Fruit fly (Drosophila melanogaster) whole organism, embryonic: ENCODE results near the gene CG45061.

Experiments
- Antp ChIP-seq: fragments of 200-800 bp; sonication (Bioruptor generic); optimal IDR thresholded peaks from 3 replicates; lab custom pipeline; 2016; ENCODE audit warnings: missing biosample characterization, missing genetic modification characterization
- Atf3 ChIP-seq: fragments of 200-800 bp; sonication (Bioruptor generic); optimal IDR thresholded peaks from 3 replicates; lab custom pipeline; 2016; ENCODE audit warnings: missing biosample characterization, missing genetic modification characterization
- Bteb2 ChIP-seq: fragments of 200-800 bp; sonication (Bioruptor generic); optimal IDR thresholded peaks from 2 replicates; lab custom pipeline; 2016; ENCODE audit warnings: missing biosample characterization, missing genetic modification characterization
- CG11085 ChIP-seq: fragments of 200-800 bp; sonication (Bioruptor generic); IDR thresholded peaks from 2 replicates; pipeline ENCODE4 v1.3.6; 2022; ENCODE audit warnings: missing biosample characterization, missing genetic modification characterization
- CG12299 ChIP-seq: fragments of 200-800 bp; sonication (Bioruptor generic); optimal IDR thresholded peaks from 2 replicates; lab custom pipeline; 2018; ENCODE audit warnings: missing biosample characterization, mild to moderate bottlenecking, missing genetic modification characterization
- CG13424 ChIP-seq: fragments of 200-800 bp; sonication (Bioruptor generic); optimal IDR thresholded peaks from 2 replicates; lab custom pipeline; 2019; ENCODE audit warnings: missing biosample characterization, mild to moderate bottlenecking, missing genetic modification characterization, moderate library complexity
- CG15479 ChIP-seq: fragments of 200-800 bp; sonication (Bioruptor generic); optimal IDR thresholded peaks from 3 replicates; lab custom pipeline; 2019; ENCODE audit warnings: missing biosample characterization, mild to moderate bottlenecking, missing genetic modification characterization, moderate library complexity
- CG17328 ChIP-seq: fragments of 200-800 bp; sonication (Bioruptor generic); IDR thresholded peaks from 2 replicates; pipeline ENCODE4 v1.3.6; 2022; ENCODE audit warnings: missing biosample characterization, missing genetic modification characterization
- CG18619 ChIP-seq: fragments of 200-800 bp; sonication (Bioruptor generic); optimal IDR thresholded peaks from 3 replicates; lab custom pipeline; 2017; ENCODE audit warnings: missing biosample characterization, mild to moderate bottlenecking, missing genetic modification characterization
- CG33213 ChIP-seq: fragments of 200-800 bp; sonication (Bioruptor generic); optimal IDR thresholded peaks from 3 replicates; lab custom pipeline; 2016; ENCODE audit warnings: missing biosample characterization, missing genetic modification characterization
- CG3995 ChIP-seq: fragments of 200-800 bp; sonication (Bioruptor generic); optimal IDR thresholded peaks from 3 replicates; lab custom pipeline; 2016; ENCODE audit warnings: missing biosample characterization, missing genetic modification characterization
- CG4282 ChIP-seq: fragments of 200-800 bp; sonication (Bioruptor generic); optimal IDR thresholded peaks from 2 replicates; lab custom pipeline; 2016; ENCODE audit warnings: missing biosample characterization, missing genetic modification characterization
- CG43689 ChIP-seq: fragments of 200-800 bp; sonication (Bioruptor generic); IDR thresholded peaks from 2 replicates; pipeline ENCODE4 v1.3.6; 2022; ENCODE audit warnings: missing biosample characterization, missing genetic modification characterization
- CG4424 ChIP-seq: fragments of 200-800 bp; sonication (Bioruptor generic); optimal IDR thresholded peaks from 3 replicates; lab custom pipeline; 2016; ENCODE audit warnings: missing biosample characterization, missing genetic modification characterization
- CG4730 ChIP-seq: fragments of 200-800 bp; sonication (Bioruptor generic); IDR thresholded peaks from 2 replicates; pipeline ENCODE4 v1.3.6; 2022; ENCODE audit warnings: missing biosample characterization, missing genetic modification characterization
- CG4854 ChIP-seq: fragments of 200-800 bp; sonication (Bioruptor generic); optimal IDR thresholded peaks from 2 replicates; lab custom pipeline; 2016; ENCODE audit warnings: missing biosample characterization, missing genetic modification characterization, inconsistent platforms
- CG5180 ChIP-seq: fragments of 200-800 bp; sonication (Bioruptor generic); optimal IDR thresholded peaks from 3 replicates; lab custom pipeline; 2017; ENCODE audit warnings: missing biosample characterization, missing genetic modification characterization, mild to moderate bottlenecking, moderate library complexity, missing genetic modification reagents
- CG7963 ChIP-seq: fragments of 200-800 bp; sonication (Bioruptor generic); IDR thresholded peaks from 3 replicates; pipeline ENCODE4 v1.3.6; 2022; ENCODE audit warnings: missing biosample characterization, missing genetic modification characterization; ENCODE audit not compliant: partially characterized antibody
- CG8765 ChIP-seq: fragments of 200-800 bp; sonication (Bioruptor generic); IDR thresholded peaks from 2 replicates; pipeline ENCODE4 v1.3.6; 2022; ENCODE audit warnings: missing biosample characterization, missing genetic modification characterization
- CG8924 ChIP-seq: fragments of 200-800 bp; optimal IDR thresholded peaks from 3 replicates; lab custom pipeline; 2019; ENCODE audit warnings: missing biosample characterization, mild to moderate bottlenecking, missing genetic modification characterization, moderate library complexity
- Camta ChIP-seq: fragments of 200-800 bp; sonication (Bioruptor generic); optimal IDR thresholded peaks from 2 replicates; lab custom pipeline; 2016; ENCODE audit warnings: missing biosample characterization, missing genetic modification characterization
- Doc3 ChIP-seq: fragments of 200-800 bp; sonication (Bioruptor generic); IDR thresholded peaks from 3 replicates; pipeline ENCODE4 v1.3.6; 2022; ENCODE audit warnings: missing biosample characterization, missing genetic modification characterization; ENCODE audit not compliant: partially characterized antibody
- Dp ChIP-seq: fragments of 200-800 bp; sonication (Bioruptor generic); optimal IDR thresholded peaks from 2 replicates; lab custom pipeline; 2018; ENCODE audit warnings: missing biosample characterization, mild to moderate bottlenecking, missing genetic modification characterization, moderate library complexity
- ERR ChIP-seq: fragments of 200-800 bp; sonication (Bioruptor generic); optimal IDR thresholded peaks from 2 replicates; lab custom pipeline; 2016; ENCODE audit warnings: missing biosample characterization, missing genetic modification characterization
- Ets65A ChIP-seq: fragments of 200-800 bp; sonication (Bioruptor generic); peaks from one replicate; lab custom pipeline; 2016; ENCODE audit warnings: missing biosample characterization, missing genetic modification characterization
- HLH4C ChIP-seq: fragments of 200-800 bp; sonication (Bioruptor generic); IDR thresholded peaks from 3 replicates; pipeline ENCODE4 v1.3.6; 2022; ENCODE audit warnings: missing biosample characterization, missing genetic modification characterization; ENCODE audit not compliant: partially characterized antibody
- Hmr ChIP-seq: fragments of 200-800 bp; sonication (Bioruptor generic); optimal IDR thresholded peaks from 3 replicates; lab custom pipeline; 2017; ENCODE audit warnings: mild to moderate bottlenecking, missing biosample characterization, missing genetic modification reagents, missing genetic modification characterization
- Sin3A ChIP-seq: fragments of >200 bp; optimal IDR thresholded peaks from 2 replicates; lab custom pipeline; 2018
- Tbp ChIP-seq: fragments of >200 bp; optimal IDR thresholded peaks from 2 replicates; lab custom pipeline; 2018; ENCODE audit warnings: missing biosample characterization, missing genetic modification characterization
- YL-1 ChIP-seq: fragments of 200-800 bp; sonication (Bioruptor generic); optimal IDR thresholded peaks from 3 replicates; lab custom pipeline; 2017; ENCODE audit warnings: missing biosample characterization, mild to moderate bottlenecking, missing genetic modification characterization
- az2 ChIP-seq: fragments of 200-800 bp; sonication (Bioruptor generic); optimal IDR thresholded peaks from 3 replicates; lab custom pipeline; 2016; ENCODE audit warnings: missing biosample characterization, missing genetic modification characterization
- bcd ChIP-seq: fragments of 200-800 bp; sonication (Bioruptor generic); optimal IDR thresholded peaks from 2 replicates; lab custom pipeline; 2017; ENCODE audit warnings: missing biosample characterization, mild to moderate bottlenecking, missing genetic modification characterization
- cas ChIP-seq: fragments of 200-800 bp; sonication (Bioruptor generic); IDR thresholded peaks from 2 replicates; pipeline ENCODE4 v1.3.6; 2022; ENCODE audit warnings: missing biosample characterization, missing genetic modification characterization
- dm ChIP-seq: fragments of 200-800 bp; sonication (Bioruptor generic); optimal IDR thresholded peaks from 3 replicates; lab custom pipeline; 2016; ENCODE audit warnings: missing biosample characterization, missing genetic modification characterization
- ems ChIP-seq: fragments of 200-800 bp; sonication (Bioruptor generic); optimal IDR thresholded peaks from 3 replicates; lab custom pipeline; 2016; ENCODE audit warnings: missing biosample characterization, missing genetic modification characterization
- gfzf ChIP-seq: fragments of 200-800 bp; sonication (Bioruptor generic); optimal IDR thresholded peaks from 2 replicates; lab custom pipeline; 2016; ENCODE audit warnings: missing biosample characterization, mild to moderate bottlenecking, missing genetic modification characterization, moderate library complexity
- jumu ChIP-seq: fragments of 200-800 bp; sonication (Bioruptor generic); optimal IDR thresholded peaks from 3 replicates; lab custom pipeline; 2016; ENCODE audit warnings: missing biosample characterization, missing genetic modification characterization
- maf-S ChIP-seq: fragments of 200-800 bp; sonication (Bioruptor generic); optimal IDR thresholded peaks from 2 replicates; lab custom pipeline; 2016; ENCODE audit warnings: missing biosample characterization, missing genetic modification characterization
- onecut ChIP-seq: fragments of 200-800 bp; sonication (Bioruptor generic); IDR thresholded peaks from 2 replicates; pipeline ENCODE4 v1.3.6; 2022; ENCODE audit warnings: missing biosample characterization, missing genetic modification characterization
- pnt ChIP-seq: fragments of 200-800 bp; sonication (Bioruptor generic); optimal IDR thresholded peaks from 3 replicates; lab custom pipeline; 2016; ENCODE audit warnings: missing biosample characterization, missing genetic modification characterization
- pzg ChIP-seq: fragments of 200-800 bp; sonication (Bioruptor generic); optimal IDR thresholded peaks from 3 replicates; lab custom pipeline; 2018; ENCODE audit warnings: missing biosample characterization, mild to moderate bottlenecking, missing genetic modification characterization, moderate library complexity
- scrt ChIP-seq: fragments of 200-800 bp; sonication (Bioruptor generic); optimal IDR thresholded peaks from 2 replicates; lab custom pipeline; 2018; ENCODE audit warnings: missing biosample characterization, mild to moderate bottlenecking, missing genetic modification characterization, moderate library complexity
- sd ChIP-seq: fragments of 200-800 bp; sonication (Bioruptor generic); optimal IDR thresholded peaks from 3 replicates; lab custom pipeline; 2018; ENCODE audit warnings: missing biosample characterization, mild to moderate bottlenecking, missing genetic modification characterization, moderate library complexity
- sisA ChIP-seq: fragments of 200-800 bp; sonication (Bioruptor generic); IDR thresholded peaks from 2 replicates; pipeline ENCODE4 v1.3.6; 2022; ENCODE audit warnings: missing biosample characterization, missing genetic modification characterization
- slp2 ChIP-seq: fragments of 200-800 bp; sonication (Bioruptor generic); optimal IDR thresholded peaks from 2 replicates; lab custom pipeline; 2016; ENCODE audit warnings: missing biosample characterization, missing genetic modification characterization
- sna ChIP-seq: fragments of 200-800 bp; sonication (Bioruptor generic); IDR thresholded peaks from 2 replicates; pipeline ENCODE4 v1.3.6; 2022; ENCODE audit warnings: missing biosample characterization, missing genetic modification characterization; ENCODE audit not compliant: partially characterized antibody
- stc ChIP-seq: fragments of 200-800 bp; sonication (Bioruptor generic); IDR thresholded peaks from 2 replicates; pipeline ENCODE4 v1.3.6; 2022; ENCODE audit warnings: missing biosample characterization, missing genetic modification characterization
- stwl ChIP-seq: fragments of 200-800 bp; sonication (Bioruptor generic); optimal IDR thresholded peaks from 3 replicates; lab custom pipeline; 2018; ENCODE audit warnings: missing biosample characterization, mild to moderate bottlenecking, missing genetic modification characterization, moderate library complexity
- tgo ChIP-seq: fragments of 200-800 bp; sonication (Bioruptor generic); IDR thresholded peaks from 3 replicates; pipeline ENCODE4 v1.3.6; 2022; ENCODE audit warnings: missing biosample characterization, missing genetic modification characterization
- vfl ChIP-seq: fragments of 200-800 bp; sonication (Bioruptor generic); optimal IDR thresholded peaks from 2 replicates; lab custom pipeline; 2016; ENCODE audit warnings: missing biosample characterization, missing genetic modification characterization

CG45061 gene

DNA sequence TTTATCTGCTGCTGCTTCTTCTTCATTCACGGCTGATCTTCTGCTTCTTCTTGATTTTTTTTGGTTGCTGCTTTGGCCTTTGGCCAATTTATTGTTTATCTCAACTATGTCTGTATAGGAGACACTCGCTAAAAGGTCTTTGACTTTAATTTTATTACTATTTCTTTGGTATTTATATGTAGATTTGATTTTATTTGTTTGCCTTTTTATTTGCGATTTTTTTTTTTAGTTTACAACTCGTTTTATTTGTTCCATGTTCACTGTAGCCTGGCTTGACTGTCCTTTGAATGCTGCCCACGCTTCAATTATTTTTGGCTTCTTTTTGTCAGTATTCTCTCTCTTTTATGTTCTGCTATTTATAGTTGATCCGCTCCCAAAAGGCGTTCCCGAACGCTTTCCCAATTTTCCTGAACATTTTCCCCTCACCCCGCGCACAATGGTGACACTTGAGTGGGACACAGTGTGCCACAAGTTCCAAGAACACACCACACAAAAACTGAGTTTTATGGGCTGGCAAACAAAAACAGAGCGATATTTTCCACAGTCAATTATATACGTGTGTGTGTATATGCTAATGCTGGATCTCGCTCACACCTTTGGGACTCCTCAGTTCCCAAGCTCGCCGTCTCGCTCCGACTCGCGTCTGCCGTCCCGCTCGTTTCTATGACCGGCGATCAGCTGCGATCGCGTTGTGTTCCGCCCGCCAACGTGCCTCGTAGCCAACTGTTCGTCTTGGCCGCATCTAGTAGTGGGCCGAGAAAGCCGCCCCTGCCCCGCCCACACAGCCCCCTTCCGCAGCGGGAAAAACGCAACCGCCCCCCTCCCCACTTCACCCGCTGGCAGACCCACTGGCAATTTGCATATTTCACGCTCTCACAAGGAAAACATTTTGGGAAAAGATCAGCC lies 4.7 kb upstream of the CG45061 start, which contains the start of gene CG15247 (continued):
- peak; percentile 75 for TF ChIP-seq jumu (GFP tag; lab: Kevin White, UChicago)
- peak; percentile 85 for TF ChIP-seq CG13424 (tag; lab: Kevin White, UChicago)
- TF ChIP-seq sd (tag; lab: Kevin White, UChicago), result peak; percentile 66
- no peak for TF ChIP-seq CG4282 (GFP tag; lab: Kevin White, UChicago)
- TF ChIP-seq az2 (GFP tag; lab: Kevin White, UChicago), result peak; percentile 71
- TF ChIP-seq CG4730 (GFP tag; lab: Robert Waterston, UW), result peak; percentile 75
- TF ChIP-seq CG11085 (GFP tag; lab: Robert Waterston, UW), result peak; percentile 63
- TF ChIP-seq ERR (GFP tag; lab: Kevin White, UChicago), result no peak
- TF ChIP-seq Bteb2 (GFP tag; lab: Kevin White, UChicago), result peak; percentile 56
- peak; percentile 66 for TF ChIP-seq Camta (GFP tag; lab: Kevin White, UChicago)
- peak; percentile 50 for TF ChIP-seq CG33213 (GFP tag; lab: Kevin White, UChicago)
- peak; percentile 37 for TF ChIP-seq CG12299 (tag; lab: Kevin White, UChicago)
- TF ChIP-seq CG8765 (GFP tag; lab: Robert Waterston, UW), result peak; percentile 65
- peak; percentile 47 for TF ChIP-seq scrt (GFP tag; lab: Kevin White, UChicago)
- TF ChIP-seq CG43689 (GFP tag; lab: Robert Waterston, UW), result peak; percentile 47; the same call in 1 of the 2 replicates
- peak; percentile 69 for TF ChIP-seq CG17328 (GFP tag; lab: Robert Waterston, UW)
- peak; percentile 40 for TF ChIP-seq Ets65A
- TF ChIP-seq Doc3 (GFP tag; lab: Robert Waterston, UW), result no peak
- peak; percentile 59 for TF ChIP-seq CG8924 (tag; lab: Kevin White, UChicago)
- peak; percentile 62 for TF ChIP-seq Hmr (GFP tag; lab: Kevin White, UChicago)
- TF ChIP-seq CG4424 (GFP tag; lab: Kevin White, UChicago), result peak; percentile 76
- TF ChIP-seq stc (GFP tag; lab: Robert Waterston, UW), result peak; percentile 71
- no peak for TF ChIP-seq stwl
- TF ChIP-seq Dp (GFP tag; lab: Kevin White, UChicago), result no peak
- TF ChIP-seq CG3995, result peak; percentile 28
- peak; percentile 11 for TF ChIP-seq Atf3
- peak; percentile 39 for TF ChIP-seq vfl (GFP tag; lab: Kevin White, UChicago)
- peak; percentile 33 for TF ChIP-seq CG5180 (GFP tag; lab: Kevin White, UChicago)
- TF ChIP-seq sna, result no peak
- peak; percentile 50 for TF ChIP-seq CG4854 (GFP tag; lab: Kevin White, UChicago)
- TF ChIP-seq HLH4C (GFP tag; lab: Robert Waterston, UW), result no peak
- TF ChIP-seq gfzf (GFP tag; lab: Kevin White, UChicago), result no peak
- TF ChIP-seq YL-1, result no peak
- peak; percentile 47 for TF ChIP-seq maf-S (GFP tag; lab: Kevin White, UChicago)
- no peak for TF ChIP-seq pzg
- TF ChIP-seq Sin3A (lab: Kevin White, UChicago), result no peak
- TF ChIP-seq CG18619 (GFP tag; lab: Kevin White, UChicago), result peak; percentile 37
- TF ChIP-seq Antp, result peak; percentile 62
- peak; percentile 78 for TF ChIP-seq sisA (GFP tag; lab: Robert Waterston, UW)
- TF ChIP-seq CG7963 (GFP tag; lab: Robert Waterston, UW), result no peak
- peak; percentile 47 for TF ChIP-seq ems (GFP tag; lab: Kevin White, UChicago)
- peak; percentile 73 for TF ChIP-seq onecut (GFP tag; lab: Robert Waterston, UW)
- no peak for TF ChIP-seq CG15479 (GFP tag; lab: Kevin White, UChicago)
- TF ChIP-seq tgo, result peak; percentile 77
- TF ChIP-seq pnt (GFP tag; lab: Kevin White, UChicago), result peak; percentile 69
- no peak for TF ChIP-seq dm
- TF ChIP-seq slp2, result peak; percentile 54
- no peak for TF ChIP-seq Tbp
- TF ChIP-seq bcd (GFP tag; lab: Kevin White, UChicago), result peak; percentile 67
- peak; percentile 70 for TF ChIP-seq cas (GFP tag; lab: Robert Waterston, UW)
